Worm (Caenorhabditis elegans) whole organism, L4/young adult: ENCODE data around the gene C15H11.1.

Source experiments
- W03F9.2 ChIP-seq: fragments of 150-350 bp; optimal IDR thresholded peaks from 2 replicates; lab custom pipeline; 2014; ENCODE audit warnings: missing biosample characterization, missing genetic modification characterization
- dao-5 ChIP-seq: sonication (generic microtip); optimal IDR thresholded peaks from 2 replicates; lab custom pipeline; 2016; ENCODE audit warnings: missing genotype, missing genetic modification characterization, moderate library complexity, missing compliant biosample characterization

ce11 chrV:14432259-14432658 is 38.7 kb downstream of the C15H11.1 start, which contains the start of gene egl-1:
- TF ChIP-seq W03F9.2 (tag; lab: Kevin White, UChicago) (no peak), dao-5 (tag; lab: Kevin White, UChicago) (no peak)
